Fruit fly (Drosophila melanogaster) whole organism, wandering third instar larva: ENCODE results near the gene CG14543.

Source experiments
- Abd-B ChIP-seq: fragments of >200 bp; optimal IDR thresholded peaks from 2 replicates; lab custom pipeline; 2017; ENCODE audit warnings: missing biosample characterization, missing genetic modification characterization
- CG32264 ChIP-seq: fragments of 200-800 bp; sonication (Bioruptor generic); optimal IDR thresholded peaks from 2 replicates; lab custom pipeline; 2016; ENCODE audit warnings: missing biosample characterization, missing genetic modification characterization
- CG9705 ChIP-seq: fragments of 200-800 bp; sonication (Bioruptor generic); optimal IDR thresholded peaks from 2 replicates; lab custom pipeline; 2018; ENCODE audit warnings: missing biosample characterization, mild to moderate bottlenecking, missing genetic modification characterization
- CrebA ChIP-seq: fragments of 200-800 bp; sonication (Bioruptor generic); optimal IDR thresholded peaks from 2 replicates; lab custom pipeline; 2016; ENCODE audit warnings: missing biosample characterization, mild to moderate bottlenecking, missing genetic modification characterization, borderline replicate concordance
- Dfd ChIP-seq: fragments of >200 bp; optimal IDR thresholded peaks from 2 replicates; lab custom pipeline; 2017; ENCODE audit warnings: missing biosample characterization, missing genetic modification characterization
- Dif ChIP-seq: fragments of 200-275, 200-300 bp; sonication (Bioruptor generic); optimal IDR thresholded peaks from 2 replicates; lab custom pipeline; 2018; ENCODE audit warnings: missing biosample characterization, missing genetic modification characterization; ENCODE audit not compliant: partially characterized antibody
- GATAd ChIP-seq: sonication (Bioruptor generic); optimal IDR thresholded peaks from 2 replicates; lab custom pipeline; 2016; ENCODE audit warnings: missing biosample characterization, missing genetic modification characterization
- HLH106 ChIP-seq: fragments of 200-800 bp; optimal IDR thresholded peaks from 3 replicates; lab custom pipeline; 2019; ENCODE audit warnings: missing biosample characterization, mild to moderate bottlenecking, missing genetic modification characterization, moderate library complexity
- Hnf4 ChIP-seq: fragments of 200-800 bp; sonication (Bioruptor generic); optimal IDR thresholded peaks from 2 replicates; lab custom pipeline; 2016; ENCODE audit warnings: missing biosample characterization, mild to moderate bottlenecking, missing genetic modification characterization
- Hr78 ChIP-seq: fragments of >200 bp; optimal IDR thresholded peaks from 2 replicates; lab custom pipeline; 2017; ENCODE audit warnings: missing biosample characterization, missing genetic modification characterization
- Hr83 ChIP-seq: fragments of 200-300 bp; sonication (Bioruptor generic); optimal IDR thresholded peaks from 2 replicates; lab custom pipeline; 2016; ENCODE audit warnings: missing biosample characterization, mild to moderate bottlenecking, missing genetic modification characterization, moderate library complexity; ENCODE audit not compliant: poor library complexity, severe bottlenecking
- Jra ChIP-seq: sonication (Bioruptor generic); optimal IDR thresholded peaks from 2 replicates; lab custom pipeline; 2016; ENCODE audit warnings: missing biosample characterization, missing genetic modification characterization
- Mio ChIP-seq: sonication (Bioruptor generic); optimal IDR thresholded peaks from 2 replicates; lab custom pipeline; 2016; ENCODE audit warnings: missing biosample characterization, missing genetic modification characterization
- Myc ChIP-seq: fragments of >200 bp; optimal IDR thresholded peaks from 2 replicates; lab custom pipeline; 2017
- N ChIP-seq: fragments of >200 bp; optimal IDR thresholded peaks from 2 replicates; lab custom pipeline; 2018; ENCODE audit warnings: missing biosample characterization, missing external identifiers, missing genetic modification characterization
- OdsH ChIP-seq: fragments of 200-800 bp; sonication (Bioruptor generic); optimal IDR thresholded peaks from 2 replicates; lab custom pipeline; 2016; ENCODE audit warnings: missing biosample characterization, mild to moderate bottlenecking, missing genetic modification characterization
- Rel ChIP-seq, 2 experiments: fragments of 200-800 bp; sonication (Bioruptor generic) in 1 of 2; optimal IDR thresholded peaks; 2 replicates in 1 of 2; 3 replicates in 1 of 2; lab custom pipeline; 2016 to 2019; ENCODE audit warnings: mild to moderate bottlenecking in 2 of 2, missing biosample characterization in 2 of 2, missing genetic modification characterization in 2 of 2, moderate library complexity in 1 of 2
- Sp1 ChIP-seq: fragments of 200-800 bp; sonication (Bioruptor generic); optimal IDR thresholded peaks from 3 replicates; lab custom pipeline; 2019; ENCODE audit warnings: missing biosample characterization, mild to moderate bottlenecking, missing genetic modification characterization, moderate library complexity
- Vsx2 ChIP-seq: fragments of 200-300, 225-300 bp; sonication (Bioruptor generic); optimal IDR thresholded peaks from 2 replicates; lab custom pipeline; 2018; ENCODE audit warnings: missing biosample characterization, missing genetic modification characterization; ENCODE audit not compliant: partially characterized antibody
- br ChIP-seq: fragments of 200-800 bp; sonication (Bioruptor generic); optimal IDR thresholded peaks from 2 replicates; lab custom pipeline; 2016; ENCODE audit warnings: missing biosample characterization, missing genetic modification characterization
- brk ChIP-seq: fragments of 200-800 bp; sonication (Bioruptor generic); optimal IDR thresholded peaks from 2 replicates; lab custom pipeline; 2016; ENCODE audit warnings: missing biosample characterization, mild to moderate bottlenecking, missing genetic modification characterization
- dl ChIP-seq, 2 experiments: fragments of 175-275, 200-275 bp in 1 of 2; fragments of 200-275 bp in 1 of 2; sonication (Bioruptor generic); optimal IDR thresholded peaks; lab custom pipeline; 2018; ENCODE audit warnings: mild to moderate bottlenecking in 2 of 2, missing biosample characterization in 2 of 2, missing genetic modification characterization in 2 of 2, moderate library complexity in 2 of 2; ENCODE audit not compliant: partially characterized antibody in 2 of 2, insufficient read depth in 1 of 2
- dmrt93B ChIP-seq: fragments of 200-800 bp; sonication (Bioruptor generic); optimal IDR thresholded peaks from 2 replicates; lab custom pipeline; 2018; ENCODE audit warnings: missing biosample characterization, mild to moderate bottlenecking, missing genetic modification characterization
- dsf ChIP-seq: sonication (Bioruptor generic); optimal IDR thresholded peaks from 2 replicates; lab custom pipeline; 2016; ENCODE audit warnings: missing biosample characterization, missing genetic modification characterization, borderline replicate concordance
- ey ChIP-seq: fragments of 200-800 bp; sonication (Bioruptor generic); optimal IDR thresholded peaks from 2 replicates; lab custom pipeline; 2016; ENCODE audit warnings: missing biosample characterization, missing genetic modification characterization
- foxo ChIP-seq, 2 experiments: fragments of 200-800 bp; sonication (Bioruptor generic); optimal IDR thresholded peaks; 2 replicates in 1 of 2; 3 replicates in 1 of 2; lab custom pipeline; 2016 to 2017; ENCODE audit warnings: missing biosample characterization in 2 of 2, missing genetic modification characterization in 2 of 2
- fru ChIP-seq: fragments of 200-800 bp; sonication (Bioruptor generic); optimal IDR thresholded peaks from 3 replicates; lab custom pipeline; 2016; ENCODE audit warnings: missing biosample characterization, mild to moderate bottlenecking, missing genetic modification characterization
- h ChIP-seq: fragments of 200-800 bp; sonication (Bioruptor generic); optimal IDR thresholded peaks from 3 replicates; lab custom pipeline; 2016; ENCODE audit warnings: missing biosample characterization, mild to moderate bottlenecking, missing genetic modification characterization
- jim ChIP-seq: fragments of 175-275, 200-325 bp; sonication (Bioruptor generic); optimal IDR thresholded peaks from 2 replicates; lab custom pipeline; 2016; ENCODE audit warnings: missing biosample characterization, mild to moderate bottlenecking, missing genetic modification characterization
- lola ChIP-seq: fragments of >200 bp; optimal IDR thresholded peaks from 2 replicates; lab custom pipeline; 2017; ENCODE audit warnings: missing biosample characterization, missing genetic modification characterization
- pan ChIP-seq: fragments of >200 bp; optimal IDR thresholded peaks from 2 replicates; lab custom pipeline; 2017
- psq ChIP-seq: fragments of 200-800 bp; sonication (Bioruptor generic); optimal IDR thresholded peaks from 3 replicates; lab custom pipeline; 2017; ENCODE audit warnings: missing biosample characterization, mild to moderate bottlenecking, missing genetic modification characterization, moderate library complexity
- rgr ChIP-seq: fragments of 200-800 bp; sonication (Bioruptor generic); optimal IDR thresholded peaks from 3 replicates; lab custom pipeline; 2016; ENCODE audit warnings: missing biosample characterization, mild to moderate bottlenecking, missing genetic modification characterization
- sage ChIP-seq: fragments of 200-800 bp; sonication (Bioruptor generic); optimal IDR thresholded peaks from 2 replicates; lab custom pipeline; 2016; ENCODE audit warnings: missing biosample characterization, mild to moderate bottlenecking, missing genetic modification characterization
- sv ChIP-seq: fragments of 200-800 bp; sonication (Bioruptor generic); optimal IDR thresholded peaks from 3 replicates; lab custom pipeline; 2016; ENCODE audit warnings: missing biosample characterization, missing genetic modification characterization
- tai ChIP-seq: sonication (Bioruptor generic); optimal IDR thresholded peaks from 2 replicates; lab custom pipeline; 2016; ENCODE audit warnings: missing biosample characterization, missing genetic modification characterization
- usp ChIP-seq: fragments of >200 bp; optimal IDR thresholded peaks from 2 replicates; lab custom pipeline; 2017; ENCODE audit warnings: missing biosample characterization, missing genetic modification characterization
- woc ChIP-seq: sonication (Bioruptor generic); optimal IDR thresholded peaks from 2 replicates; lab custom pipeline; 2016; ENCODE audit warnings: missing biosample characterization, mild to moderate bottlenecking, missing genetic modification characterization

Gene CG14543

dm6 chr3R:26099238-26099637, 42.8 kb downstream of the CG14543 start (continued):
- TF ChIP-seq Hnf4 (GFP tag; lab: Kevin White, UChicago) = peak; percentile 43
- no peak for TF ChIP-seq lola (GFP tag; lab: Kevin White, UChicago)
- TF ChIP-seq sage = no peak
- no peak for TF ChIP-seq psq (GFP tag; lab: Kevin White, UChicago)
- peak; percentile 55 for TF ChIP-seq ey (GFP tag; lab: Kevin White, UChicago)
- peak; percentile 16 for TF ChIP-seq fru (GFP tag; lab: Kevin White, UChicago)
- peak; percentile 33 for TF ChIP-seq woc (GFP tag; lab: Kevin White, UChicago)
- peak; percentile 52 for TF ChIP-seq br (GFP tag; lab: Kevin White, UChicago)

- TF ChIP-seq N (GFP tag; lab: Kevin White, UChicago) = peak; percentile 37
- no peak for TF ChIP-seq pan (lab: Kevin White, UChicago)
- TF ChIP-seq lola (GFP tag; lab: Kevin White, UChicago) = peak; percentile 42
- no peak for TF ChIP-seq ey (GFP tag; lab: Kevin White, UChicago)
- no peak for TF ChIP-seq Jra (GFP tag; lab: Kevin White, UChicago)
- TF ChIP-seq GATAd (GFP tag; lab: Kevin White, UChicago) = no peak
- no peak for TF ChIP-seq br (GFP tag; lab: Kevin White, UChicago)
- no peak for TF ChIP-seq Hnf4 (GFP tag; lab: Kevin White, UChicago)
- no peak for TF ChIP-seq psq (GFP tag; lab: Kevin White, UChicago)
- no peak for TF ChIP-seq h (GFP tag; lab: Kevin White, UChicago)
- no peak for TF ChIP-seq OdsH
- no peak for TF ChIP-seq Sp1
- TF ChIP-seq Myc (lab: Kevin White, UChicago) = peak; percentile 31
- no peak for TF ChIP-seq sage
- no peak for TF ChIP-seq dmrt93B
- no peak for TF ChIP-seq Dif (GFP tag; lab: Kevin White, UChicago)
These were observed 47.0 kb downstream of the CG14543 start for dm6 chr3R:26103440-26103839.

- peak; percentile 87 for TF ChIP-seq h (GFP tag; lab: Kevin White, UChicago)
- TF ChIP-seq CG9705 (GFP tag; lab: Kevin White, UChicago) = no peak
- TF ChIP-seq brk = peak; percentile 59
- no peak for TF ChIP-seq Dif (GFP tag; lab: Kevin White, UChicago)
- no peak for TF ChIP-seq Rel (GFP tag; optimal IDR thresholded peaks at IDR 0.05; lab: Kevin White, UChicago)
- peak; percentile 70 for TF ChIP-seq Rel (tag; optimal IDR thresholded peaks at IDR 0.05; lab: Kevin White, UChicago)
- TF ChIP-seq Sp1 = peak; percentile 83
- no peak for TF ChIP-seq Myc (lab: Kevin White, UChicago)
- TF ChIP-seq dl (GFP tag; optimal IDR thresholded peaks at IDR 0.05; lab: Kevin White, UChicago; ENCODE audit: insufficient read depth in 1 of 2, partially characterized antibody in 2 of 2) = no peak
- TF ChIP-seq Abd-B (GFP tag; lab: Kevin White, UChicago) = no peak
- no peak for TF ChIP-seq Mio
- TF ChIP-seq rgr (GFP tag; lab: Kevin White, UChicago) = peak; percentile 78
- TF ChIP-seq Vsx2 (GFP tag; lab: Kevin White, UChicago) = no peak
- peak; percentile 85 for TF ChIP-seq fru (GFP tag; lab: Kevin White, UChicago)
- no peak for TF ChIP-seq lola (GFP tag; lab: Kevin White, UChicago)
- no peak for TF ChIP-seq CG32264 (GFP tag; lab: Kevin White, UChicago)
- peak; percentile 69 for TF ChIP-seq br (GFP tag; lab: Kevin White, UChicago)
- TF ChIP-seq ey (GFP tag; lab: Kevin White, UChicago) = peak; percentile 66
- TF ChIP-seq jim (GFP tag; lab: Kevin White, UChicago) = peak; percentile 54
- TF ChIP-seq pan (lab: Kevin White, UChicago) = no peak
- TF ChIP-seq sage = no peak
- TF ChIP-seq GATAd (GFP tag; lab: Kevin White, UChicago) = no peak
- TF ChIP-seq OdsH = peak; percentile 82
- peak; percentile 58 for TF ChIP-seq Jra (GFP tag; lab: Kevin White, UChicago)
- no peak for TF ChIP-seq sv (GFP tag; lab: Kevin White, UChicago)
- TF ChIP-seq dsf (GFP tag; lab: Kevin White, UChicago) = no peak
- TF ChIP-seq dmrt93B = peak; percentile 52
- TF ChIP-seq Dfd (GFP tag; lab: Kevin White, UChicago) = peak; percentile 8
- TF ChIP-seq CrebA (GFP tag; lab: Kevin White, UChicago) = no peak
- no peak for TF ChIP-seq N (GFP tag; lab: Kevin White, UChicago)
- peak; percentile 76 for TF ChIP-seq psq (GFP tag; lab: Kevin White, UChicago)
- TF ChIP-seq usp (GFP tag; lab: Kevin White, UChicago) = no peak
- peak; percentile 71 for TF ChIP-seq Hnf4 (GFP tag; lab: Kevin White, UChicago)
- TF ChIP-seq tai (GFP tag; lab: Kevin White, UChicago) = peak; percentile 55
- TF ChIP-seq Hr78 (GFP tag; lab: Kevin White, UChicago) = no peak
- peak in 1 of 2 experiments; percentile 86 for TF ChIP-seq foxo (GFP tag; optimal IDR thresholded peaks at IDR 0.05; lab: Kevin White, UChicago)
- no peak for TF ChIP-seq Hr83
- peak; percentile 79 for TF ChIP-seq HLH106 (tag; lab: Kevin White, UChicago)
- TF ChIP-seq woc (GFP tag; lab: Kevin White, UChicago) = peak; percentile 49
These were observed 48.1 kb downstream of the CG14543 start for dm6 chr3R:26104302-26105140.
